Worm (Caenorhabditis elegans): ENCODE measurements around the gene Y70G10A.3.

ce11 chrIII:10218587-10218986 is 20.3 kb upstream of the Y70G10A.3 start, which contains the start of the genes rde-4 and cox-14:
- no peak for TF ChIP-seq lin-40 (tag; optimal IDR thresholded peaks at IDR 0.05)
- TF ChIP-seq F49E8.2 (tag; optimal IDR thresholded peaks at IDR 0.05; ENCODE audit: insufficient read depth), result no peak
- TF ChIP-seq ztf-26 (tag; optimal IDR thresholded peaks at IDR 0.05), result no peak
- no peak for TF ChIP-seq mxl-1 (tag; optimal IDR thresholded peaks at IDR 0.05)
- TF ChIP-seq lin-54 (GFP tag; optimal IDR thresholded peaks at IDR 0.05), result peak; percentile 62
- TF ChIP-seq unc-62 (GFP tag; optimal IDR thresholded peaks at IDR 0.05), result no peak

Measured in whole organism, young adult.